Worm (Caenorhabditis elegans) whole organism, L3 larva: ENCODE data around the gene sun-1.

ENCODE experiments used
- R02D3.7 ChIP-seq: fragments of 150-350 bp; optimal IDR thresholded peaks from 2 replicates; lab custom pipeline; 2014; ENCODE audit warnings: missing biosample characterization, missing genetic modification characterization
- ZK546.5 ChIP-seq: sonication (generic microtip); optimal IDR thresholded peaks from 2 replicates; lab custom pipeline; 2017; ENCODE audit warnings: missing biosample characterization, missing genetic modification characterization
- aly-2 ChIP-seq: fragments of 150-350 bp; optimal IDR thresholded peaks from 2 replicates; lab custom pipeline; 2014; ENCODE audit warnings: missing biosample characterization, missing genetic modification characterization
- ceh-16 ChIP-seq: sonication (generic microtip); optimal IDR thresholded peaks from 2 replicates; lab custom pipeline; 2017; ENCODE audit warnings: missing biosample characterization, missing genetic modification characterization
- ceh-82 ChIP-seq: fragments of 150-350 bp; optimal IDR thresholded peaks from 2 replicates; lab custom pipeline; 2014; ENCODE audit warnings: missing biosample characterization, missing genetic modification characterization
- ceh-9 ChIP-seq: sonication (generic microtip); optimal IDR thresholded peaks from 2 replicates; lab custom pipeline; 2018; ENCODE audit warnings: missing biosample characterization, missing genetic modification characterization
- egl-5 ChIP-seq: fragments of 150-350 bp; optimal IDR thresholded peaks from 2 replicates; lab custom pipeline; 2017; ENCODE audit warnings: missing biosample characterization, missing genetic modification reagents, missing genetic modification characterization, inconsistent platforms
- elt-1 ChIP-seq: fragments of 150-350 bp; optimal IDR thresholded peaks from 2 replicates; lab custom pipeline; 2014; ENCODE audit warnings: missing biosample characterization, missing genetic modification characterization
- elt-3 ChIP-seq, 3 experiments: fragments of 150-350 bp in 1 of 3; sonication (generic microtip) in 2 of 3; optimal IDR thresholded peaks; 2 replicates in 2 of 3; 4 replicates in 1 of 3; lab custom pipeline; 2014 to 2017; ENCODE audit warnings: missing biosample characterization in 3 of 3, missing genetic modification characterization in 3 of 3
- eor-1 ChIP-seq, 2 experiments: fragments of 150-350 bp; optimal IDR thresholded peaks; 2 replicates each; lab custom pipeline; 2014 to 2018; ENCODE audit warnings: missing biosample characterization in 2 of 2, missing genetic modification characterization in 2 of 2
- fkh-10 ChIP-seq: sonication (generic microtip); optimal IDR thresholded peaks from 2 replicates; lab custom pipeline; 2017; ENCODE audit warnings: missing biosample characterization, missing genetic modification reagents, missing genetic modification characterization
- fkh-2 ChIP-seq: fragments of 150-350 bp; optimal IDR thresholded peaks from 2 replicates; lab custom pipeline; 2014; ENCODE audit warnings: missing biosample characterization, missing genetic modification reagents, missing genetic modification characterization
- fos-1 ChIP-seq: fragments of 150-350 bp; optimal IDR thresholded peaks from 2 replicates; lab custom pipeline; 2014; ENCODE audit warnings: missing biosample characterization, missing genetic modification characterization
- hmg-11 ChIP-seq: sonication (generic microtip); optimal IDR thresholded peaks from 2 replicates; lab custom pipeline; 2016; ENCODE audit warnings: missing genetic modification characterization, missing compliant biosample characterization
- jun-1 ChIP-seq: fragments of 150-350 bp; optimal IDR thresholded peaks from 2 replicates; lab custom pipeline; 2014; ENCODE audit warnings: missing biosample characterization, missing genetic modification reagents, missing genetic modification characterization
- lin-15B ChIP-seq: fragments of 150-350 bp; optimal IDR thresholded peaks from 2 replicates; lab custom pipeline; 2014; ENCODE audit warnings: missing biosample characterization, missing genetic modification characterization
- lin-39 ChIP-seq: fragments of 150-350 bp; optimal IDR thresholded peaks from 2 replicates; lab custom pipeline; 2018; ENCODE audit warnings: missing biosample characterization, missing genetic modification reagents, missing genetic modification characterization
- lsy-12 ChIP-seq: sonication (generic microtip); optimal IDR thresholded peaks from 2 replicates; lab custom pipeline; 2016; ENCODE audit warnings: mild to moderate bottlenecking, missing genetic modification characterization, missing compliant biosample characterization
- mdl-1 ChIP-seq: fragments of 150-350 bp; optimal IDR thresholded peaks from 2 replicates; lab custom pipeline; 2014; ENCODE audit warnings: missing biosample characterization, missing genetic modification characterization
- mml-1 ChIP-seq: fragments of 150-350 bp; sonication (generic microtip); optimal IDR thresholded peaks from 3 replicates; lab custom pipeline; 2014; ENCODE audit warnings: missing biosample characterization, missing genetic modification characterization
- nfya-1 ChIP-seq: sonication (generic microtip); optimal IDR thresholded peaks from 2 replicates; lab custom pipeline; 2017; ENCODE audit warnings: missing genetic modification characterization, mild to moderate bottlenecking, missing compliant biosample characterization, antibody characterized with exemption, moderate library complexity; ENCODE audit not compliant: insufficient read depth
- nhr-11 ChIP-seq: fragments of 150-350 bp; optimal IDR thresholded peaks from 2 replicates; lab custom pipeline; 2014; ENCODE audit warnings: missing biosample characterization, missing genetic modification characterization
- nhr-23 ChIP-seq: fragments of 150-350 bp; optimal IDR thresholded peaks from 2 replicates; lab custom pipeline; 2014; ENCODE audit warnings: missing biosample characterization, missing genetic modification reagents, missing genetic modification characterization
- nhr-25 ChIP-seq: sonication (generic microtip); optimal IDR thresholded peaks from 2 replicates; lab custom pipeline; 2017; ENCODE audit warnings: missing biosample characterization, missing genetic modification characterization
- nhr-43 ChIP-seq: sonication (generic microtip); optimal IDR thresholded peaks from 2 replicates; lab custom pipeline; 2016; ENCODE audit warnings: mild to moderate bottlenecking, missing genetic modification characterization, missing compliant biosample characterization; ENCODE audit not compliant: poor library complexity, severe bottlenecking
- nhr-67 ChIP-seq: fragments of 150-350 bp; optimal IDR thresholded peaks from 2 replicates; lab custom pipeline; 2014; ENCODE audit warnings: missing biosample characterization, missing genetic modification characterization
- nhr-76 ChIP-seq: fragments of 150-350 bp; sonication (generic microtip); optimal IDR thresholded peaks from 5 replicates; lab custom pipeline; 2014; ENCODE audit warnings: missing biosample characterization, missing genetic modification characterization
- nhr-77 ChIP-seq: fragments of 150-350 bp; optimal IDR thresholded peaks from 2 replicates; lab custom pipeline; 2014; ENCODE audit warnings: missing biosample characterization, missing genetic modification characterization
- pha-4 ChIP-seq: fragments of 150-350 bp; optimal IDR thresholded peaks from 2 replicates; lab custom pipeline; 2014; ENCODE audit warnings: missing biosample characterization, missing genetic modification reagents, missing genetic modification characterization
- pqm-1 ChIP-seq: fragments of 150-350 bp; optimal IDR thresholded peaks from 2 replicates; lab custom pipeline; 2017; ENCODE audit warnings: missing biosample characterization, missing genetic modification characterization, inconsistent platforms
- sea-2 ChIP-seq: fragments of 150-350 bp; sonication (generic microtip); optimal IDR thresholded peaks from 4 replicates; lab custom pipeline; 2014; ENCODE audit warnings: missing biosample characterization, missing genetic modification reagents, missing genetic modification characterization
- tbx-2 ChIP-seq: sonication (generic microtip); optimal IDR thresholded peaks from 2 replicates; lab custom pipeline; 2016; ENCODE audit warnings: mild to moderate bottlenecking, missing genetic modification characterization, missing compliant biosample characterization
- zag-1 ChIP-seq: fragments of 150-350 bp; optimal IDR thresholded peaks from 2 replicates; lab custom pipeline; 2014; ENCODE audit warnings: missing biosample characterization, missing genetic modification characterization
- ztf-11 ChIP-seq: fragments of 150-350 bp; optimal IDR thresholded peaks from 2 replicates; lab custom pipeline; 2014; ENCODE audit warnings: missing biosample characterization, missing genetic modification characterization
- ztf-4 ChIP-seq: fragments of 150-350 bp; optimal IDR thresholded peaks from 2 replicates; lab custom pipeline; 2014; ENCODE audit warnings: missing biosample characterization, missing genetic modification characterization

Gene sun-1

DNA sequence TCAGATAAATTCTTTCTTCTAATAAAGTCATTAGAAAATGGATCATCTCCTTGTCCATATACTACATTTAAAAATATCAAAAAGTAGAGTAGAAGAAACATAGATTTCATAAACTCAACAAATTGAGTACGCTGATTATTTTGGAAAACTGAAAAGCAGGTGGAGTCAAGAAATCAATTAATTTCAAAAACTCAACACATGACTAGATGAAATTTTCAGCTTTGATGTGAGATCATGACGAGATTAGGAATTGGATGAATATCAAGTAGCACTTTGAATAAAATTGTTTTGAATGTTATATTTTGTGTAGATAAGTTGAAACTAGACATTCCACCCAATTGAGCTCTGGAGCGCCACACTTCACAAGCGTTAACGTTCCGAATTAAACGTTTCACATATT, 2.2 kb upstream of the sun-1 start, which contains the start of gene F57B1.1:
Gene F57B1.1 (minus strand): TSS at position 101 of the 400 bp plus-strand sequence.
- no peak for TF ChIP-seq egl-5
- no peak for TF ChIP-seq eor-1 (tag; optimal IDR thresholded peaks at IDR 0.05; lab: Kevin White, UChicago)
- TF ChIP-seq aly-2 = no peak
- no peak for TF ChIP-seq mdl-1 (tag; lab: Kevin White, UChicago)
- no peak for TF ChIP-seq elt-3 (tag; optimal IDR thresholded peaks at IDR 0.05; lab: Kevin White, UChicago)
- TF ChIP-seq ZK546.5 (tag; lab: Kevin White, UChicago) = no peak
- no peak for TF ChIP-seq nfya-1 (tag; lab: Kevin White, UChicago)
- TF ChIP-seq ceh-82 = no peak
- TF ChIP-seq ztf-4 (tag; lab: Kevin White, UChicago) = no peak
- TF ChIP-seq R02D3.7 (tag; lab: Kevin White, UChicago) = no peak
- no peak for TF ChIP-seq jun-1 (tag; lab: Kevin White, UChicago)
- no peak for TF ChIP-seq ceh-9 (tag; lab: Kevin White, UChicago)
- TF ChIP-seq nhr-76 = no peak
- no peak for TF ChIP-seq lsy-12 (tag; lab: Kevin White, UChicago)
- TF ChIP-seq nhr-67 (tag; lab: Kevin White, UChicago) = no peak

- no peak for TF ChIP-seq elt-1 (tag; lab: Kevin White, UChicago)
- no peak for TF ChIP-seq pha-4 (tag; lab: Kevin White, UChicago)
- no peak for TF ChIP-seq nhr-43
- no peak for TF ChIP-seq mdl-1 (tag; lab: Kevin White, UChicago)
Measured at ce11 chrV:13185384-13185783, 8.0 kb downstream of the sun-1 start, which contains the start of gene sri-6. Gene sri-6, plus strand, starts transcription at chrV:13185684.

DNA sequence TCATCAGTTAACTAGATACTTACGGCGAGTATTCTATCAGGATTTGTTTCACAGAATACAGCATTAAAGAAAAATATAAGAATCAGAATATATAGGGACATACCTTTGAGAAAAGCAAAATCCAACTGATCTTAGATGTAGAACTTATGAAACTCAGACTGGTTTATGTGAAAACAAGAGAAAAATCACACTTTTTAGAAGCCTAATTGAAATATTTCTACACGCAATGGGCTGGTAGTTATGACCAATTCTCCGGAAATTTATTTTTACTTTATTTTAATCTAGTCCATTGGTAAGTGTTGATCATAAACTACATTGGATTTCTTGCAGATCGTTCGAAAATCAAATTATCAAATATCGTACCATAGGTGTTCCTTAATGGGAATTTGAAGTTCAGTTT, 9.2 kb downstream of the sun-1 start, which contains the start of gene T09E8.4:
Gene T09E8.4 (minus strand): TSS at position 101 of the 400 bp plus-strand sequence.
- TF ChIP-seq fkh-2 (tag; lab: Kevin White, UChicago) (no peak), nhr-77 (tag; lab: Kevin White, UChicago) (no peak)

DNA sequence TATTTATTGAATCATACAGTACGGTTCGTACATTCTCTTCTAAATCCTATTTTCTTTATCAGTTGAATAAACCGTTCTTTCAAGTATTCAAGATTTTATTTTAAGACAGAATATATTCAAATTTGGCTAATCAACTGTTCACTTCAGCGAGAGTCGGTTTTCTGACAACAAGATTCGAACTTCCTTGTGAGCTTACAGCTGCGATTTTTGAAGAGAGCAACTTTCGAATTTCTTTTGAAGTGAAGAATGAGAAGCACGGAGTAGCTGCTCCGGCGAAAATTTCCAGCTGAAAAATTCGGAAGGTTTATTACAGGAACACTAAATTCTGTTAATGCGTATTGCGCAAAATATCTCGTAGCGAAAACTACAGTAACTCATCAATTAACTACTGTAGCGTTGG, 11.9 kb downstream of the sun-1 start:
- TF ChIP-seq zag-1 (tag; lab: Kevin White, UChicago) (no peak), hmg-11 (tag; lab: Kevin White, UChicago) (no peak), nhr-67 (tag; lab: Kevin White, UChicago) (no peak), ceh-82 (no peak), lsy-12 (tag; lab: Kevin White, UChicago) (no peak), lin-39 (no peak), fkh-10 (GFP tag; lab: Kevin White, UChicago) (no peak), fos-1 (no peak), ztf-4 (tag; lab: Kevin White, UChicago) (no peak), nfya-1 (tag; lab: Kevin White, UChicago) (no peak), eor-1 (tag; optimal IDR thresholded peaks at IDR 0.05; lab: Kevin White, UChicago) (no peak), fkh-2 (tag; lab: Kevin White, UChicago) (no peak), elt-1 (tag; lab: Kevin White, UChicago) (no peak), ceh-9 (tag; lab: Kevin White, UChicago) (no peak), R02D3.7 (tag; lab: Kevin White, UChicago) (no peak), nhr-23 (tag; lab: Kevin White, UChicago) (no peak), lin-15B (tag; lab: Kevin White, UChicago) (no peak), tbx-2 (tag; lab: Kevin White, UChicago) (no peak), ceh-16 (tag; lab: Kevin White, UChicago) (no peak)

ce11 chrV:13179986-13180591, 13.2 kb downstream of the sun-1 start, which contains the start of gene cni-1:
Gene cni-1, plus strand, starts transcription at chrV:13180330.
- TF ChIP-seq sea-2 (GFP tag; lab: Kevin White, UChicago) (no peak), lin-39 (no peak), nhr-25 (tag; lab: Kevin White, UChicago) (no peak), pqm-1 (tag; lab: Kevin White, UChicago) (no peak), nhr-11 (tag; lab: Kevin White, UChicago) (no peak), ceh-16 (tag; lab: Kevin White, UChicago) (no peak), mml-1 (no peak), nhr-43 (no peak), ztf-11 (no peak)
